Fruit fly (Drosophila melanogaster): ENCODE results near the gene CG7065.

DNA sequence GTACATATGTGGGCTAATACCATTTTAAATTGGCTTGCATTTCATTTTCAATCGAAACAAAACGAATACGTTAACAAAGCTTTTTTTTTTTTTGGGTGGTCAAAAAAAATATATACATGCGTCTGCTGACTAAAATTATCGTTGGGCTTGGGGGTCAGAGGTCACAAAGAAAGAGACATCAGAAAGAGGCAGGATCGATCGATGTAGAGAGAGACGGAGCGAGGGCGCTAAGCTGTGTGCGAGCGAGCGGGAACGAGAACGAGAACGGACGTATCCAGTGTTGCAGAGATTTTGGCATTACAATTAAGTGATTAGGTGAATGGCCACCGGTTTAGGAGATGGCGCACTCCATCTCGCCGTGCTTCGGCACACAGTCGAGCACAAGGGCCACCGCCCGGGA is 48.4 kb upstream of the CG7065 start:
- TF ChIP-seq bab1 (GFP tag; optimal IDR thresholded peaks at IDR 0.05) (no peak), CG33017 (tag; optimal IDR thresholded peaks at IDR 0.05) (no peak), CG12768 (GFP tag; optimal IDR thresholded peaks at IDR 0.05) (no peak), tj (GFP tag; optimal IDR thresholded peaks at IDR 0.05) (no peak), CG7101 (tag; optimal IDR thresholded peaks at IDR 0.05) (no peak), Mnt (GFP tag; optimal IDR thresholded peaks at IDR 0.05) (no peak)
